Worm (Caenorhabditis elegans): ENCODE results near the gene spn-4.

DNA sequence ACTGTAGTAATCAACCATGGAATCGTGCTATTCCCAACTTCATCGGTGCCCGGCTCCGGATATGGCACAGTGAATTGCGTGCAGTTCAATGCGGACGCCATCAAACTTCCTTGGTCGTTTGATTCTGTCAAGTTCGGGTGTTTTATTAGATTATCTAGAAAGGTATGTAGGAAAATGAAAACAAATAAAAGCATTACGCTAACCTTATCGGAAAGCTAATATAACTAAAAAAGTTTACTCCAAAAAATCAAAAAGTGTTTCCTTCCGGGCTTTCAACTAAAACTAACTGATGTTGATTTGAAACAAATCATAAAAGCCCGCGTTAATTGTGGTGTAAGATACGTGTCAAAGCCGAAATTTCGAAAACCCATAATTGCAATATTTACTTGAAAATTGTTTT is 35.1 kb upstream of the spn-4 start, which contains the start of gene dmsr-13:
- TF ChIP-seq spr-1 (tag; optimal IDR thresholded peaks at IDR 0.05) (no peak), skn-1 (tag; optimal IDR thresholded peaks at IDR 0.05) (no peak), hif-1 (tag; optimal IDR thresholded peaks at IDR 0.05) (no peak), php-3 (GFP tag; IDR thresholded peaks at IDR 0.05) (no peak), lin-38 (GFP tag; IDR thresholded peaks at IDR 0.05) (no peak), ama-1 (optimal IDR thresholded peaks at IDR 0.05) (no peak), F44E2.7 (GFP tag; IDR thresholded peaks at IDR 0.05) (no peak), lin-1 (GFP tag; IDR thresholded peaks at IDR 0.05) (no peak)

All from whole organism, L4 larva.